Worm (Caenorhabditis elegans): ENCODE data around the gene R09E10.6.
"Not testable (repeated sequence)": the region's sequence is repeated elsewhere in the genome, so short reads cannot be mapped to it uniquely, and the experiment has no call there.

Gene R09E10.6

DNA sequence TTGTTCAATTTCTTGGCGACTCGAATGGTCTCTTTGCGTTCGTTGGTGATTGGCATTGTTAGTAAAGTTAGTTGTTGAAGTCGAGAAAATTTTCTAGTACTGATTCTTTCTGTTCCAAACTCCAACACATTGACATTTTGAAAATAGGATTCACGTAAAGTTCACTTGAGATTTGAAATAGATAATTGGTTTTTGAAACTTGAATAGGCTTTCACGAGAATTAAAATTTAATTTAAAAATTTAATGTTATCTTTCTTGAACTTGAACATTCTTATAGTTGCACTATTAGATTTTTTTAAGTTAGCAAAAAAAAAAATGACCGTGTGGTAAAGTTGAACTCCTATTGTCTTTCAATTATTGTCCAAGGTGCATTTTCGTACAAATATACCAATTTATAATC is at the start of gene R09E10.6:
Gene R09E10.6 (minus strand): TSS at position 101 of the 400 bp plus-strand sequence.
- TF ChIP-seq flt-1 (GFP tag; IDR thresholded peaks at IDR 0.05) (no peak), med-1 (GFP tag; optimal IDR thresholded peaks at IDR 0.05; ENCODE audit: insufficient read depth) (no peak), ztf-23 (GFP tag; IDR thresholded peaks at IDR 0.05) (no peak), T22C8.4 (GFP tag; IDR thresholded peaks at IDR 0.05) (no peak)

DNA sequence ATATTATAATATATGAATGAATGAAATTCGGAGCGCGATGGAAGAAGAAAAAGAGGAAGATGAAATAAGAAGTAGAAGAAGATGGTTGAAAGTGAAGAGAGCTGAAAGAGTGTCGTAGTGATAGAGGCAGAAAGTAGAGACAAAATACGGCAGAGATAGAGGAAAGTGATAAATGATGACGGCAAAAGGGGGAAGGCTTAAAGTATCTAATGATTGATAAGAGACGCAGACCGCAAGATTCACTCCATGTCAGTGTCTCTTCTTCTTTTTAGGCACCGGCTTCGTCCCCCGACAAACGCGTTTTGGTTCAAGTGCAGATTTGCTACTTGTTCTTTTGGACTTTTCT is 48.4 kb upstream of the R09E10.6 start:
- TF ChIP-seq ztf-29 (GFP tag; IDR thresholded peaks at IDR 0.05) (no peak), ztf-23 (GFP tag; IDR thresholded peaks at IDR 0.05) (no peak), flt-1 (GFP tag; IDR thresholded peaks at IDR 0.05) (no peak)

DNA sequence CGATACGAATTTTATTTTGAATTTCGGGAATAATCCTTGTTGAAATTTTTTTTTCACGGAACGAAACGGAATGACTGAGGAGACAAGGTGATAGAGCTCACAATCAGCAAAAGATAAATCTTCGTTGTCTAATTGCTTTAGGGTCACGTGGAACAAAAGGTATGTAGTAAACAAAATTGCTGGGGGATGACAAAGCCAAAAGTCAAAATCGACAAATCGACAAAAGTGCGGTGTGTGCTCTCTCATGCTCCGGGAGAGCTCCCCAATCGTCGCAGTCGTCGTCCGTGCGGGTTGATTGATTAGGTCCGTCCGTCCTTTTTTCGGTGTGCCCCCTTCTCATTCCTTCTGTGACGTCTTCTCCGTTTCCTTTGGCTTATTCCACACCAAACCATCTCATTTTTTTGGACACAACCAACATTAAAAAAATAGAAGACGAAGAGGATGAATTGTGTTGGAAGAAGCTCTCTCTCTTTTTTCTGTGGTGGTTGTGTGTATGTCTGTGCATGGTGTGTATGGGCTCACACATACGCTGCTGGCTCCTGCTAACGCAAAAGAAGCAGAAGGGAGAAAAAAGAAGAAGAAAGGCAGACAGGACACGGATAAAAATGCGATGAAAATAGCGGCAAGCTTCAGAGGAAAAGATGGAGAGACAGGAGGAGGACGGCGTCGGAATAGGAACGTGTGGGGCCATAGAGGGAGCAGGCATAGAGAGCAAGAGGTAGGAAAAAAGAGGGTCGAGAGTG is 47.9 kb upstream of the R09E10.6 start:
- TF ChIP-seq ztf-23 (GFP tag; IDR thresholded peaks at IDR 0.05) (no peak; the same call in 1 of the 2 replicates), klf-2 (GFP tag; conservative IDR thresholded peaks at IDR 0.05) (no peak), ref-1 (GFP tag; conservative IDR thresholded peaks at IDR 0.05) (no peak), med-1 (GFP tag; optimal IDR thresholded peaks at IDR 0.05; ENCODE audit: insufficient read depth) (no peak), tab-1 (GFP tag; IDR thresholded peaks at IDR 0.05) (no peak), ztf-29 (GFP tag; IDR thresholded peaks at IDR 0.05) (no peak), flt-1 (GFP tag; IDR thresholded peaks at IDR 0.05) (no peak), T22C8.4 (GFP tag; IDR thresholded peaks at IDR 0.05) (no peak), cog-1 (tag; optimal IDR thresholded peaks at IDR 0.05) (no peak)

DNA sequence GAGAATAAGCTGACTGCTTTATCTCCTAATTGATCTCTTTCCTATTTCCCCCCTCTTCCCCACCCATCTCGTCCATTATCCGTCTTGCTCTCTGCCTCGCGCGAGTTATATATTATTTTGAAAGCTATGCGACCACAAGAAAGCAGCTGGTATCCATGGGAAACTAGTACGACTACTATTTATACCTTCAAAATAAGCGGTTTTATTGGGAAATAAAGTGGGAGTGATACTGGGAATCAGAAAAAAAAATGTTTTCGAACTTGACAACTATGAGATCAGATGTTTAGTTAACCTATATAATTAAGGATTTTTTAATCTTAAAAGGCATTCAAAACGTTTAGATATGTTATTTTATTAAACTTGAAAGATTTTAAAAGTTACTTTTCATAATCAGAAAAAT is 45.8 kb upstream of the R09E10.6 start:
- TF ChIP-seq klf-2 (GFP tag; conservative IDR thresholded peaks at IDR 0.05) (no peak), flt-1 (GFP tag; IDR thresholded peaks at IDR 0.05) (no peak), ztf-29 (GFP tag; IDR thresholded peaks at IDR 0.05) (no peak), T22C8.4 (GFP tag; IDR thresholded peaks at IDR 0.05) (no peak), cog-1 (tag; optimal IDR thresholded peaks at IDR 0.05) (no peak), ref-1 (GFP tag; conservative IDR thresholded peaks at IDR 0.05) (no peak), med-1 (GFP tag; optimal IDR thresholded peaks at IDR 0.05; ENCODE audit: insufficient read depth) (no peak), ztf-23 (GFP tag; IDR thresholded peaks at IDR 0.05) (no peak), tab-1 (GFP tag; IDR thresholded peaks at IDR 0.05) (no peak)

DNA sequence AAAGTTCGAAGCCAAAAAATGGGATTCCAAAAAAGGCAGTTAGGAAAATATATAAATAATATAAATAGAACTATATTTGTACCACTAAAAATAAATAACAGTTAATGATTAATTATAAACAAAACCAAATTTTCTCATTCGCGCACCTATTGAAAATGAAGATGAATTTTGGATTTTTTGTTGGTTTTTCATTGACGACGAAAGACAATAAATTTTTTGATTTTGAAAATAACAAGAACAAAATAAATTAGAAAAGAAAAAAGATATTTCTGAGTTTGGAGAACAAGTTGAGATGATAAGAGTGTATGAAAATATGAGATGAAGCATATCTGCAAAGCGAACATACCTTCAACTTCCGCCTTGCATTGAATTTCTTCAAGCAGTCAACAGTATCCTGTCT is 43.4 kb upstream of the R09E10.6 start:
- TF ChIP-seq cog-1 (tag; optimal IDR thresholded peaks at IDR 0.05) = no peak

DNA sequence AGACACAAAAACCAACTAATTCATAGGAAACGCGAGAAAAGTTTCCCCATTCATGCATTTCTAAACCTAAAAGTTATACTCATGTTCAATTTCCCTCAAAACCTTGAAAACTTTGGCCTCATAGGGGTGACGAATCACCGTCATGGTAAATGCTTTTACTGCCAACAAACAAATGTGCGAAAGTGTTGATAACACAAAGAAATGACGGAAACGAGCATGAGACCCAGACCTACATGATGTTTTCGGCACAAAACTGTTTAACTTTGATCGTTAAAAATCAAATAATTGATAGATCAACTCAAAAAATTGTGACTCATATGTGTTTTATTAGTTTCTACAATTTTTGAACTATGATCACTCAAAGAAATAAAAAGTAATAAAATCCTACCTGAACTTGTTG is 38.0 kb upstream of the R09E10.6 start:
- TF ChIP-seq cog-1 (tag; optimal IDR thresholded peaks at IDR 0.05) (no peak), med-1 (GFP tag; optimal IDR thresholded peaks at IDR 0.05; ENCODE audit: insufficient read depth) (no peak), T22C8.4 (GFP tag; IDR thresholded peaks at IDR 0.05) (no peak), tab-1 (GFP tag; IDR thresholded peaks at IDR 0.05) (no peak), ztf-29 (GFP tag; IDR thresholded peaks at IDR 0.05) (no peak), flt-1 (GFP tag; IDR thresholded peaks at IDR 0.05) (no peak), ref-1 (GFP tag; conservative IDR thresholded peaks at IDR 0.05) (no peak), klf-2 (GFP tag; conservative IDR thresholded peaks at IDR 0.05) (no peak), ztf-23 (GFP tag; IDR thresholded peaks at IDR 0.05) (no peak)

DNA sequence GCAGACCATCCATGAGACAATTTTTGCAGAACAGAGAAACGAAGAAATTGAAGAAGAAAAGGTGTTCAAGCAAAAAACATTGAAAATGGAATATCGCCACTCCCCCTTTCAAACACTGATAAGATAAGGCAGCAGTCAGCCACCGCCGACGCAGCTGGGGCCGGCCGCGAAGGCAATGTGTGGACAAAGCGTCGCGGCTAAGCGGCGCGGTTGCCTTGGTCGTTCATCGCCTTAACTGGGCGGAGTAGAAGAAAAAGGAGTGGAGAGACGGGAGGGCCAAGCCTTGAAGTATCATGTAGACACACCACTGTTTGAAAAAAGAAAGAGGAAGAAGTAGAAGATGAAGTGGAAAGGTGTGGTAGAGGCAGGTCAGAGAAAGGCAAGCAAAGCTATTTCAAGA is 37.0 kb upstream of the R09E10.6 start:
- TF ChIP-seq T22C8.4 (GFP tag; IDR thresholded peaks at IDR 0.05) = no peak
- TF ChIP-seq klf-2 (GFP tag; conservative IDR thresholded peaks at IDR 0.05) = peak; percentile 62; the same call in 1 of the 2 replicates
- no peak for TF ChIP-seq tab-1 (GFP tag; IDR thresholded peaks at IDR 0.05)
- TF ChIP-seq ref-1 (GFP tag; conservative IDR thresholded peaks at IDR 0.05) = no peak
- TF ChIP-seq med-1 (GFP tag; optimal IDR thresholded peaks at IDR 0.05; ENCODE audit: insufficient read depth) = no peak
- no peak for TF ChIP-seq ztf-29 (GFP tag; IDR thresholded peaks at IDR 0.05)
- no peak for TF ChIP-seq flt-1 (GFP tag; IDR thresholded peaks at IDR 0.05)
- 0 out of 2 replicates have a peak, but pooled peaks have one; percentile 39 for TF ChIP-seq ztf-23 (GFP tag; IDR thresholded peaks at IDR 0.05)
- no peak for TF ChIP-seq cog-1 (tag; optimal IDR thresholded peaks at IDR 0.05)

DNA sequence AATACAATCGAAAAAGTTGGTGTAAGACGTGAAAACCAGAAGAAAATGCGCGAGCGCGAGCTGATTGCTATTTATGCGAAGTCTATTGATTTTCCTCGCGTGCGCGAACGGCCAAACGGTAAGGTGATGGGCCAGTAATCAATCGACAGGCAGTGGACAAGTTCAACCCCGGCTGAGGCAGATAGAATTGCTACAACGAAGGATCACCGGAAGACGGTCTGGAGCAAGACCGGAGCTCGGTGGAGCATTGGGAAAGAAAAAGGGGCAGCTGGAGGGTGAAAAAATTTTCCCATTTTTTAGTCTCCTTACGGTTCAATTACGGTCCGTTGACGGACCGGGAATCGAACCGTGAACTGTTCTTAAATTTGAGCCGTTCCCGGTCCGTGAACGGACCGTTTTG is 29.4 kb upstream of the R09E10.6 start:
- 0 out of 2 replicates have a peak, but pooled peaks have one; percentile 52 for TF ChIP-seq tab-1 (GFP tag; IDR thresholded peaks at IDR 0.05)

DNA sequence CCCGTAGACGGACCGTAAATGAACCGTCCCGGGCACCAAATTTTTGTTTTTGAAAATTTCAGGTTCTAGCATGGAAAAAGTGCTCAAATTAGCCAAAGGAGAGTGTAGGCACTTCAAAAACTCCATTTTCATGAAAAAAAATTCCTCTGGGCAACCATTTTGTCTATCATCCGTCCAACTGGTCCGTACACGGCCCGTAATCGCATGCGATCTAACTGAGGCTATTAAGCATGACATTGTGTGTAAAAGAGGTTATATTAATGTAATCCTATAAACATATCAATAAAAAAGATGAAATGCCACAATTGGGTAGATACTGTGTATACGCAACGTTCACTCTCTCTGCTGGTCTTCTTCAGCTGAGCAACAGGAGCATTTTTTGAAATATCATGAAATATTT is 28.7 kb upstream of the R09E10.6 start, which contains the start of gene R09E10.1:
Gene R09E10.1 (minus strand): TSS at position 101 of the 400 bp plus-strand sequence.
- not testable (repeated sequence) for TF ChIP-seq cog-1 (tag; optimal IDR thresholded peaks at IDR 0.05); flt-1 (GFP tag; IDR thresholded peaks at IDR 0.05); tab-1 (GFP tag; IDR thresholded peaks at IDR 0.05)

DNA sequence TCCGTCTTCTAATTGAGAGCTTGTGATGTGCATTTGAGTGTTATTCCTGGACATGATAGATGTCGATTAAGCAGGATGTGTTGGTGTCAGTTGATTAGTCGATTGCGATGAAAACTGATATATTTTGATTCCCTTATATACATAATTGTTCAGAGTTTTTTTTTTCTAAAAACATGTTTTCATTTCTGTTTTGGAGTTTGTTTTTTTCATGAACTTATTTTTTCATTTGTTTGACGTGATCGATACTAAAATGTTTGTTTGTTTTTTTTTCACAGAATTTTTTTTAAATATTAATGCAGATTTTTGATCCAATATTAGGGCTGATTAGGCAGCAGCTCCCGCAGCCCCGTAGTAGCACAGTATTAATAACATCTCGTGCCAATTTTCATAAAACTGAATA is 24.3 kb upstream of the R09E10.6 start, which contains the start of gene R09E10.2:
Gene R09E10.2 (minus strand): TSS at position 101 of the 400 bp plus-strand sequence.
- no peak for TF ChIP-seq ztf-29 (GFP tag; IDR thresholded peaks at IDR 0.05)
- no peak for TF ChIP-seq cog-1 (tag; optimal IDR thresholded peaks at IDR 0.05)

DNA sequence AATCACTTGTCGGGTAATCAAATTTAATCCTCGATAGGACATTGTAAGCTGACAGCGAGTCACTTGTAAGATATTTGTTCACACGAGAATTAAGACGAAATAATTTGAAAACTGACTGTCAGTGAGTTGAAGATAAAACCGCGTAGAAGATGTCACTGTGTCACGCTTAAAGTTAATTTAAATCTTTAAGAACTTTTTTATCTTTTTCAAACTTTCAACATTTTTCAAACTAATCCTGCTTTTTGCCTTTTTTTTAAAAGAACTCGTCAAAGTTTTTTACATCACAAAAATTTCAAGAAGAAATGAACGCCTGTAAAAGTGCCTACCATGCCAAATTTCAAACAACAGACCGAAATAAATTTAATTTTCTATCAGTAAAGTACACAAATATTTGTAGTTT is 19.6 kb upstream of the R09E10.6 start, which contains the start of gene acs-18:
Gene acs-18 (minus strand): TSS at position 101 of the 400 bp plus-strand sequence.
- TF ChIP-seq T22C8.4 (GFP tag; IDR thresholded peaks at IDR 0.05) (no peak), ztf-29 (GFP tag; IDR thresholded peaks at IDR 0.05) (no peak)

Measured in whole organism, midembryonic.